Fruit fly (Drosophila melanogaster): ENCODE measurements around the gene wnd.

Gene wnd

dm6 chr3L:19674317-19674716 lies 38.7 kb upstream of the wnd start (continued):
- peak in 1 of 2 experiments; percentile 71 for TF ChIP-seq bsh (GFP tag; optimal IDR thresholded peaks at IDR 0.05)
- TF ChIP-seq Abd-B (GFP tag; optimal IDR thresholded peaks at IDR 0.05) = peak; percentile 18
- TF ChIP-seq sc (optimal IDR thresholded peaks at IDR 0.05) = no peak
- TF ChIP-seq sc (GFP tag; optimal IDR thresholded peaks at IDR 0.05) = no peak
- TF ChIP-seq CG16813 (GFP tag; IDR thresholded peaks at IDR 0.05; ENCODE audit: partially characterized antibody) = no peak
- 0 out of 3 replicates have a peak, but pooled peaks have one; percentile 41 for TF ChIP-seq ken (GFP tag; IDR thresholded peaks at IDR 0.05)
- TF ChIP-seq Ada2b (GFP tag; IDR thresholded peaks at IDR 0.05) = no peak
- TF ChIP-seq zen2 (GFP tag; IDR thresholded peaks at IDR 0.05; ENCODE audit: partially characterized antibody) = no peak
- TF ChIP-seq CkIIα-i1 (GFP tag; IDR thresholded peaks at IDR 0.05) = no peak
- peak; percentile 22 for TF ChIP-seq Chrac-16 (GFP tag; optimal IDR thresholded peaks at IDR 0.05)
- TF ChIP-seq Neu2 (GFP tag; optimal IDR thresholded peaks at IDR 0.05; ENCODE audit: borderline replicate concordance) = no peak
- no peak for TF ChIP-seq CG15696 (tag; optimal IDR thresholded peaks at IDR 0.05)
- TF ChIP-seq dimm (GFP tag; IDR thresholded peaks at IDR 0.05) = no peak
- no peak for TF ChIP-seq Bteb2 (GFP tag; optimal IDR thresholded peaks at IDR 0.05)
- no peak for TF ChIP-seq Nf-YC (tag; optimal IDR thresholded peaks at IDR 0.05)
- TF ChIP-seq ci (GFP tag; IDR thresholded peaks at IDR 0.05) = 0 out of 3 replicates have a peak, but pooled peaks have one; percentile 58
- no peak for TF ChIP-seq Awh (GFP tag; IDR thresholded peaks at IDR 0.05)
- TF ChIP-seq gsb-n (tag; optimal IDR thresholded peaks at IDR 0.05) = peak; percentile 29
- TF ChIP-seq CG12155 (GFP tag; optimal IDR thresholded peaks at IDR 0.05) = no peak
- peak; percentile 42; the same call in 1 of the 2 replicates for TF ChIP-seq Xrp1 (GFP tag; IDR thresholded peaks at IDR 0.05)
- no peak for TF ChIP-seq danr (GFP tag; IDR thresholded peaks at IDR 0.05)
- no peak for TF ChIP-seq ssp (GFP tag; IDR thresholded peaks at IDR 0.05)
- no peak for TF ChIP-seq CTCF (GFP tag; optimal IDR thresholded peaks at IDR 0.05)
- no peak for TF ChIP-seq run (tag; optimal IDR thresholded peaks at IDR 0.05)
- TF ChIP-seq yki (optimal IDR thresholded peaks at IDR 0.05) = no peak
- TF ChIP-seq CG12299 (tag; optimal IDR thresholded peaks at IDR 0.05) = no peak
- 0 out of 2 replicates have a peak, but pooled peaks have one; percentile 26 for TF ChIP-seq crol (GFP tag; IDR thresholded peaks at IDR 0.05)
- no peak for TF ChIP-seq CG31224 (GFP tag; IDR thresholded peaks at IDR 0.05)
- TF ChIP-seq gcm2 (GFP tag; optimal IDR thresholded peaks at IDR 0.05) = no peak
- no peak for TF ChIP-seq en (GFP tag; optimal IDR thresholded peaks at IDR 0.05)
- TF ChIP-seq caup (GFP tag; optimal IDR thresholded peaks at IDR 0.05; ENCODE audit: severe bottlenecking) = no peak
- no peak for TF ChIP-seq CG8290 (GFP tag; optimal IDR thresholded peaks at IDR 0.05)
- no peak for TF ChIP-seq CG8290 (tag; optimal IDR thresholded peaks at IDR 0.05)
- TF ChIP-seq CG16863 (GFP tag; optimal IDR thresholded peaks at IDR 0.05) = no peak
- peak; percentile 2 for TF ChIP-seq jing (GFP tag; optimal IDR thresholded peaks at IDR 0.05)
- peak; percentile 35 for TF ChIP-seq CG7839 (tag; optimal IDR thresholded peaks at IDR 0.05)
- TF ChIP-seq CG15479 (GFP tag; optimal IDR thresholded peaks at IDR 0.05) = no peak
- peak; percentile 9 for TF ChIP-seq jumu (GFP tag; optimal IDR thresholded peaks at IDR 0.05)
- TF ChIP-seq grn (GFP tag; optimal IDR thresholded peaks at IDR 0.05) = no peak
- TF ChIP-seq E2f1 (GFP tag; IDR thresholded peaks at IDR 0.05) = no peak
- peak; percentile 67 for TF ChIP-seq vvl (GFP tag; IDR thresholded peaks at IDR 0.05)
- no peak for TF ChIP-seq emc (GFP tag; optimal IDR thresholded peaks at IDR 0.05)
- no peak for TF ChIP-seq tap (tag; optimal IDR thresholded peaks at IDR 0.05)
- no peak for TF ChIP-seq sim (GFP tag; IDR thresholded peaks at IDR 0.05)
- no peak for TF ChIP-seq cad (GFP tag; optimal IDR thresholded peaks at IDR 0.05)
- no peak for TF ChIP-seq Aef1 (GFP tag; IDR thresholded peaks at IDR 0.05)
- TF ChIP-seq inv (GFP tag; IDR thresholded peaks at IDR 0.05; ENCODE audit: partially characterized antibody) = no peak
- no peak for TF ChIP-seq CG10147 (GFP tag; optimal IDR thresholded peaks at IDR 0.05)
- no peak for TF ChIP-seq CG33557 (GFP tag; optimal IDR thresholded peaks at IDR 0.05)
- TF ChIP-seq Sox100B (GFP tag; optimal IDR thresholded peaks at IDR 0.05) = no peak
- TF ChIP-seq CG32772 (GFP tag; IDR thresholded peaks at IDR 0.05) = no peak
- TF ChIP-seq Spps (tag; optimal IDR thresholded peaks at IDR 0.05) = peak; percentile 28
- no peak for TF ChIP-seq CG11696 (GFP tag; IDR thresholded peaks at IDR 0.05)
- no peak for TF ChIP-seq CG10959 (GFP tag; IDR thresholded peaks at IDR 0.05)

Measured in whole organism, embryonic.